Fruit fly (Drosophila melanogaster) Kc167 (cell line): ENCODE data around the gene CG1889.

Source experiments
- Myc ChIP-seq: fragments of >200 bp; optimal IDR thresholded peaks from 2 replicates; lab custom pipeline; 2017; ENCODE audit warnings: missing external identifiers
- Sin3A ChIP-seq: fragments of >200 bp; optimal IDR thresholded peaks from 2 replicates; lab custom pipeline; 2018; ENCODE audit warnings: missing external identifiers
- h ChIP-seq: fragments of >200 bp; optimal IDR thresholded peaks from 3 replicates; lab custom pipeline; 2018; ENCODE audit warnings: missing external identifiers
- insv ChIP-seq: fragments of >200 bp; optimal IDR thresholded peaks from 3 replicates; lab custom pipeline; 2018; ENCODE audit warnings: missing external identifiers
- psq ChIP-seq: fragments of >200 bp; optimal IDR thresholded peaks from 2 replicates; lab custom pipeline; 2017; ENCODE audit warnings: missing external identifiers
- ttk ChIP-seq: sonication (Bioruptor generic); optimal IDR thresholded peaks from 2 replicates; lab custom pipeline; 2017; ENCODE audit warnings: missing external identifiers

The CG1889 gene

DNA sequence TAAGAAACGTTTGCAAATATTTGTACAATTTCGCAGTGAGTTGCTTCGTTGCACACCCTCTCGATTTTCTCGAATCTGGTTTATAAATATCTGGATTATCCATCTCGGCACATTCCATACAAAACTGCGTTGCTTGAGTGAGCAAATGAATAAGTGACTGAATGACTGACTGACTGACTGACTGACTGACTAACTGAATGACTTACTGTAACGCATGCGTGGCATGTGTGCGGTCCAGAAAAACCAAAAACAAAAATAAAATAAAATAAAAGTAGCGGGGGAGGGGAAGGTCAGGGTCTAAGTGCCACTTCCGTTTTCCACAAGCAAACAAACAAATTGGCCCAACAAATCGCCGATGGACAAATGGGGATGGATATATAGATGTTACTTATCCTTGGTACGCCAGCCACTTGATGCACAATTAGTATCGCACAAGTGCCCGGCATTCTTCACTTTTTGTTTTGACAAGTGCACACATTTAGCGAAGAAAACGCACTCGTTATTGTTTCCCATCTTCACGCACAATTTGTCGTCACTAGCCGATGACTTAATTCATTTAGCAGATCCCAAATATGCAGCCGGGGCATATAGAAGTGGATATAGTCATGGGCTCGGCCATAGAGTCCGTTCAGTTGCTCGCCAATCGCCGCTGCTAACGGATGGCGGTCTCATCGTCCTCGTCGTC lies 43.7 kb downstream of the CG1889 start, which contains the start of gene CG33557:
TSS of gene CG33557 (plus strand) at position 635 of the 685 bp plus-strand sequence.
- no peak for TF ChIP-seq insv
- TF ChIP-seq h (lab: Kevin White, UChicago): no peak
- no peak for TF ChIP-seq ttk (lab: Kevin White, UChicago)
- no peak for TF ChIP-seq Sin3A (lab: Kevin White, UChicago)
- no peak for TF ChIP-seq Myc (lab: Kevin White, UChicago)
- TF ChIP-seq psq: no peak

DNA sequence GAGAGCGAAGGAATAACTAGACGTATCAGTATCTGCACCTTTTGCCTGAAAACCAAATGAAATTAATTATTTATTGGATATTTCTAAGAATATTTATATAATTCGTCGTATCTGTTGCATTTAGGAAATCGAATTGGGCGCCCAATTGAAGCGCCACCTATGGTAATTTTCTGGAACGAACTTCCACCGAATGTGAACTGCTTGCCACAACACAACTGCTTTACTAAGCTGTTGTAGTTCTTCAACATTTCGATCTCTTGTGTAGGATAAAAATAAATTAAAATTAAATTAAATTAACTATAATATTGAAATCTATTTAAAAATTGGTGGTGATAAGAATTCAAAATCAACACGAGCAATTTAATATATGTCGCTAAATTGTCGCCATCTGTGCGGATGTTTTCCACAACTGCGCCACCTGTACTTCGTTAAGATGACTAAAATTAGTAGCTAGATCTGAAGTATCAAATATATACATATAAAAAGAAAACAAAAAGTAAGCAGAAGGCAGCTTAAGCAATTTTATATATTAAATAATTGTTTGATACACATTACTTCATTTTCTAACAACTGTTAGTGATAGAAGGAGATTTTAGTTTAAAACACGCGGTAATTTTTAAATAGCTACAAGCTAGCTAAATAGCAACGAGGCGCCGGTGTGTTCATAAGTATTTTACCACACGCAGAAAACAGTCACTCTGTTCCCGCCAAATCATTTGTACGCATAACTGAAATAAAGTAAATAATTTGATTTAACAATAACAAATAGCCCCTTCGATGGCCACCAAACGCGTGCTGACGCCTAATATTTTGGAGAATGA lies 45.0 kb downstream of the CG1889 start, which contains the start of gene Dna2:
TSS of gene Dna2 (plus strand) at position 688 of the 821 bp plus-strand sequence.
- TF ChIP-seq Myc (lab: Kevin White, UChicago): no peak
- no peak for TF ChIP-seq insv

DNA sequence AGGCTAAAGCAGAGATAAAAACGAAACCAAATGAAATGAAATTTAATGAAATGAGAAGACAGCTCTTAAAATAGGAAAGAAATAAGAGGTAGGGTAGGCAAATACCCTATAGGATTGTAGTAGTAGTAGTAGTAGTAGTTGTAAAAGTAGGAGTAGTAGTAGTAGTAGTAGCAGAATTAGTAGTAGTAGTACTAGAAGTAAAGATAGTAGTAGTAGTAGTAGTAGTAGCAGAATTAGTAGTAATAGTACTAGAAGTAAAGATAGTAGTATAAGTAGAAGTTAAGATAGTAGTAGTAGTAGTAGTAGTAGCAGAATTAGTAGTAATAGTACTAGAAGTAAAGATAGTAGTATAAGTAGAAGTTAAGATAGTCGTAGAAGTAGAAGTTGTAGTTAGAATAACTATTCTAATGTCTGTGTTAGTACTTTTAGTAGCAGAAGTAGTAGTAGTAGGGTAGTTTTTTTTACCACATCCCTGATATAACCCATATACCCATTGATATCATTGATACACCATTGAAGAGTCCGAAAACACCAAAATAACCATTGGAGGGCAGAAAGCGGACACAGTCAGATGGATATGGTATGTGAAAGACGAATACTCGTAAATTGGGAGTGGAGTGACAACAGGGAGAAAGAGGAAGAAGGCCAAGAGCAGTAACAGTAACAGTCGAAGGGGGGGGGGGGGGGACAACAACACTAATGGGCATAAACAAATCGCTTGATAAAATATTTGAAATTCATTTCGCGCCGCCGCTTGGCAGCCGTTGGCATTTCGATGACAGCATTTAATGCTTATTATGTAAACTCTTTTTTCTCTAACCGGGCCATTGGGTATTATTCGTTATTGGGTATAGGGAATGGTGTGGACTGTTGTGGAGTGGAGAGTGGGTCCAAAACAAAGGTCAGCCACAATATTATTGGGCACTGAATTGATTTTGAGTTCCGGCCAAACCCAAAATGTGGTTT lies 50.0 kb downstream of the CG1889 start:
- TF ChIP-seq insv (no peak), Myc (lab: Kevin White, UChicago) (no peak), psq (no peak), ttk (lab: Kevin White, UChicago) (no peak), Sin3A (lab: Kevin White, UChicago) (no peak), h (lab: Kevin White, UChicago) (no peak)
